Worm (Caenorhabditis elegans) whole organism, L4 larva: ENCODE data around the gene R07B7.9.

Experiments
- aha-1 ChIP-seq: fragments of 150-350 bp; peaks from one replicate; lab custom pipeline; 2014; ENCODE audit warnings: missing biosample characterization, missing genetic modification characterization
- cey-2 ChIP-seq: sonication (generic microtip); optimal IDR thresholded peaks from 3 replicates; lab custom pipeline; 2017; ENCODE audit warnings: missing genetic modification characterization, mild to moderate bottlenecking, missing compliant biosample characterization, antibody characterized with exemption, borderline replicate concordance; ENCODE audit not compliant: insufficient read depth
- daf-12 ChIP-seq: fragments of 150-350 bp; optimal IDR thresholded peaks from 2 replicates; lab custom pipeline; 2014; ENCODE audit warnings: missing biosample characterization, missing genetic modification reagents, missing genetic modification characterization
- lin-39 ChIP-seq: fragments of 150-350 bp; optimal IDR thresholded peaks from 2 replicates; lab custom pipeline; 2014; ENCODE audit warnings: missing biosample characterization, missing genetic modification reagents, missing genetic modification characterization
- nhr-11 ChIP-seq: fragments of 150-350 bp; optimal IDR thresholded peaks from 2 replicates; lab custom pipeline; 2014; ENCODE audit warnings: missing biosample characterization, missing genetic modification characterization
- pha-4 ChIP-seq, 2 experiments: fragments of 150-350 bp in 1 of 2; fragments of 200-800 bp in 1 of 2; sonication (Bioruptor generic) in 1 of 2; IDR thresholded peaks in 1 of 2; optimal IDR thresholded peaks in 1 of 2; 2 replicates each; pipeline versions ENCODE4 v1.3.6 to Lab custom; 2014 to 2022; ENCODE audit warnings: missing genetic modification characterization in 2 of 2, missing genetic modification reagents in 2 of 2, missing biosample characterization in 1 of 2, missing compliant biosample characterization in 1 of 2
- pqm-1 ChIP-seq: sonication (generic microtip); optimal IDR thresholded peaks from 2 replicates; lab custom pipeline; 2017; ENCODE audit warnings: missing biosample characterization, missing genetic modification characterization
- saeg-2 ChIP-seq: fragments of 200-800 bp; sonication (Bioruptor generic); IDR thresholded peaks from 2 replicates; pipeline ENCODE4 v1.3.6; 2022; ENCODE audit warnings: missing genetic modification reagents, missing genetic modification characterization, missing compliant biosample characterization
- tag-97 ChIP-seq: fragments of 200-800 bp; sonication (Bioruptor generic); IDR thresholded peaks from 2 replicates; pipeline ENCODE4 v1.3.6; 2022; ENCODE audit warnings: missing genetic modification characterization, missing compliant biosample characterization
- tra-1 ChIP-seq: fragments of 200-800 bp; sonication (Bioruptor generic); IDR thresholded peaks from 2 replicates; pipeline ENCODE4 v1.3.6; 2022; ENCODE audit warnings: missing genetic modification reagents, missing genetic modification characterization, missing compliant biosample characterization
- unc-62 ChIP-seq, 3 experiments: fragments of 150-350 bp in 1 of 3; sonication (generic microtip); optimal IDR thresholded peaks in 2 of 3; peaks in 1 of 3; 1 replicate in 1 of 3; 2 replicates in 2 of 3; lab custom pipeline; 2014 to 2017; ENCODE audit warnings: missing biosample characterization in 3 of 3, missing genetic modification characterization in 3 of 3, missing genetic modification reagents in 3 of 3, missing genotype in 1 of 3

ce11 chrV:12071483-12071882 lies 8.7 kb downstream of the R07B7.9 start:
- TF ChIP-seq saeg-2 (GFP tag; lab: Robert Waterston, UW) (no peak), tag-97 (no peak), nhr-11 (tag; lab: Kevin White, UChicago) (no peak), unc-62 (GFP tag; optimal IDR thresholded peaks at IDR 0.05 in 1 of 2; lab: Kevin White, UChicago) (peak in 1 of 2 experiments; percentile 3), unc-62 (tag; optimal IDR thresholded peaks at IDR 0.05; lab: Kevin White, UChicago) (no peak), cey-2 (tag; lab: Kevin White, UChicago) (no peak), aha-1 (tag; lab: Kevin White, UChicago) (peak; percentile 46), tra-1 (GFP tag; lab: Robert Waterston, UW) (no peak), pha-4 (GFP tag; IDR thresholded peaks at IDR 0.05; lab: Robert Waterston, UW) (no peak), pha-4 (tag; optimal IDR thresholded peaks at IDR 0.05; lab: Kevin White, UChicago) (no peak), lin-39 (no peak), daf-12 (no peak), pqm-1 (no peak)
